Worm (Caenorhabditis elegans): Measurements from ENCODE around the gene tag-241.

Gene tag-241

ce11 chrX:11878109-11878508 is 54.3 kb downstream of the tag-241 start, which contains the start of gene Y62H9A.2:
Y62H9A.2 (minus strand) TSS chrX:11878209.
- TF ChIP-seq ama-1 (optimal IDR thresholded peaks at IDR 0.05) (no peak), Y55F3AM.14 (GFP tag; optimal IDR thresholded peaks at IDR 0.05) (no peak), C34F6.9 (tag; optimal IDR thresholded peaks at IDR 0.05) (no peak), crh-2 (tag; optimal IDR thresholded peaks at IDR 0.05) (no peak), dmd-4 (tag; optimal IDR thresholded peaks at IDR 0.05) (no peak), nhr-11 (tag; optimal IDR thresholded peaks at IDR 0.05) (no peak), fos-1 (tag; optimal IDR thresholded peaks at IDR 0.05) (no peak), nhr-25 (tag; optimal IDR thresholded peaks at IDR 0.05) (no peak), skn-1 (tag; optimal IDR thresholded peaks at IDR 0.05) (no peak), nhr-21 (tag; optimal IDR thresholded peaks at IDR 0.05) (no peak), mbf-1 (tag; optimal IDR thresholded peaks at IDR 0.05) (no peak), ztf-11 (tag; optimal IDR thresholded peaks at IDR 0.05) (no peak), nhr-12 (tag; optimal IDR thresholded peaks at IDR 0.05) (no peak), sma-3 (GFP tag; optimal IDR thresholded peaks at IDR 0.05) (no peak), lin-11 (tag; optimal IDR thresholded peaks at IDR 0.05) (no peak), lin-13 (GFP tag; optimal IDR thresholded peaks at IDR 0.05) (no peak), mdl-1 (tag; optimal IDR thresholded peaks at IDR 0.05) (no peak), nhr-6 (tag; optimal IDR thresholded peaks at IDR 0.05) (no peak), snpc-4 (tag; optimal IDR thresholded peaks at IDR 0.05) (no peak)

DNA sequence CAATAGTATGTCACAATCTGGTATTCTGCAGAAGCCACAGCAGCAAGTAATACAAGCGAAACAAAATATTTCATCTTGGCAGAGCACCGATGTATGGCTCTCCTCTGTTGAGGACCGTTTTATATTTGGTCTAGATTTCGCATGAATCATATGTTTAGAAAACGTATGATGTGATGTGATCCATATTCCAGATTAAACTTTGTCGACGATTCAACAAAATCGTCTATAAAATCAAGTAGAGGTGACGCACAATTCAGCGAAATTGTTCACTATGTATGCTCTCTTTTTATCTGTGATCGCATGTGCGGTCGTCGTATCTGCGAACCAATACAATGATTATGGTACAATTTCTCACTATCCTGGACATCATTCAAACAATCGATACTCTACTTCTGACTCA is 56.1 kb downstream of the tag-241 start, which contains the start of the genes Y62H9A.3 and Y62H9A.4:
Y62H9A.3 (minus strand) TSS at position 101 of the 400 bp plus-strand sequence.
Y62H9A.4 (plus strand) TSS at position 256 of the 400 bp plus-strand sequence.
- TF ChIP-seq Y55F3AM.14 (GFP tag; optimal IDR thresholded peaks at IDR 0.05) (no peak), C34F6.9 (tag; optimal IDR thresholded peaks at IDR 0.05) (no peak), unc-62 (GFP tag; optimal IDR thresholded peaks at IDR 0.05) (no peak), unc-55 (GFP tag; optimal IDR thresholded peaks at IDR 0.05) (no peak)

DNA sequence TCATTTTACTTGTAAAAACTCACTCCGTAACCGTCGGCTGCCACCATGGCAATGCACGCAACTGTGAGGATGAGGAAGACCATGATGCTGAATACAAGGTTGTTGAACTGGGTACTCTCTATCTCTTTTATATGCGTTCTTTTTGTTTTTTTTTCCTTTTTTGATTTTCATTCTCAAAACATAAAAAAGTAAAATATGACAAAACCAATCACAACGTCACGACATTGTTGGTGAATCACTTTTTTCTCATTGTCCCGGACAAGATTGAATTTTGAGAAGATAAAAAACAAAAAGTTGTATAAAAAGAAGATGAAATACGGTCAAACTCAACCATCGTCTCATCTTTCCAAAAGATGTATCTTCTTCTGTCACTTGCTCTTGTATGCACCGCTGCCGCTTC is 59.0 kb downstream of the tag-241 start, which contains the start of the genes Y62H9A.5 and ule-5:
Y62H9A.5 (minus strand) TSS at position 101 of the 400 bp plus-strand sequence.
ule-5 (plus strand) TSS at position 328 of the 400 bp plus-strand sequence.
- TF ChIP-seq gmeb-1 (tag; optimal IDR thresholded peaks at IDR 0.05), result no peak

DNA sequence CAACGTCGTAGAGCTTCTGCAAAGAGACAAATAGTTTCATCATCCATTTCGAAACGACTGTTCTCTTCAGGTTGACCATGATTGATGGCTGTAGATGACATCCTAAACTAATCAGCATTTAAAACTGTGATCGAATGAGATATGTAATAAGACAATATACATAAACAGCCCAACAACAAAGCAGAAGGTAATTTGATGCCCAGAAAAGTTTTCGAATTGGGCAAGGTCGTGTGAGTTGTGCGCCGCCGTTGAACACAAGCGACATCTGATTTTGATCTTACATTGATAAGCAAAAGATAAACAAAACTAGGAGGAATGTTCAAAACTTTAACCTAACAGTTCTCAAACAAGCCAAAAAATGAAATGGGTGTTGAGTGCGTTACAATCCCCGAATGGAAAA is 61.8 kb downstream of the tag-241 start, which contains the start of gene Y62H9A.7:
Y62H9A.7 (minus strand) TSS at position 101 of the 400 bp plus-strand sequence.
- TF ChIP-seq nhr-237 (tag; optimal IDR thresholded peaks at IDR 0.05), result no peak
- no peak for TF ChIP-seq mbf-1 (tag; optimal IDR thresholded peaks at IDR 0.05)
- TF ChIP-seq zag-1 (tag; optimal IDR thresholded peaks at IDR 0.05), result no peak
- no peak for TF ChIP-seq ceh-16 (tag; optimal IDR thresholded peaks at IDR 0.05)
- TF ChIP-seq unc-62 (GFP tag; optimal IDR thresholded peaks at IDR 0.05), result no peak

Data from whole organism, L2 larva.